Fruit fly (Drosophila melanogaster): Measurements from ENCODE around the gene sn.

DNA sequence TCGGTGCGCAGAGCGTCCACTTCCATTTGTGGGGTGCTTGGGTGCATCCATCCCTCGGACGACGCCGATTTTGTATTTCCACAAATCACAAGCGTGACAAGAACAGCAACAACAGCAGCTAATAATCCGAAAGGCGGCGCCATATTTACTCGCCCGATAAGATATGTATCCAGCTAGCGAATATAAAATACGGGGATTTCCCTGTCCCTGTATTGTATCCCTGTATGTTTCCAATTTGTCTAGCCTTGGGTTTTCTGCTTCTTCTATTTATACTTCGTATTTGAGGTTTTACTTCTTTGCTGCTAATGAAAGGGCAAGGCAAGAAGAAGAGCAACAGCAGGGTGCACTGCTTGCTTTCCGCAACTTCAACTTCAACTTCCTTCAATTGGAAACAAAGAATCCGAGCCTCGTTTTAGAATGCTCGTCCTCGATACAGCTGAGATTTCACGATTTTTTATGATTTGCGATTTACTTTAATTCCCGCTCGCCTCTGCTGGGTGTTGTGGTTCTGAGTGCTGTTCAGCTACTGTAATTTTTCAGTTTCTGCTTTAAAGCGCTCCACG, 19.6 kb upstream of the sn start:
- TF ChIP-seq Lpt (GFP tag; optimal IDR thresholded peaks at IDR 0.05) (no peak), cyc (GFP tag; optimal IDR thresholded peaks at IDR 0.05) (no peak), CG3919 (GFP tag; optimal IDR thresholded peaks at IDR 0.05) (no peak), achi (GFP tag; optimal IDR thresholded peaks at IDR 0.05) (no peak), Sox102F (GFP tag; optimal IDR thresholded peaks at IDR 0.05) (no peak), CG6808 (GFP tag; optimal IDR thresholded peaks at IDR 0.05) (no peak), OdsH (GFP tag; optimal IDR thresholded peaks at IDR 0.05) (no peak), Gug (GFP tag; IDR thresholded peaks at IDR 0.05) (no peak), CG8632 (GFP tag; optimal IDR thresholded peaks at IDR 0.05) (no peak), lz (GFP tag; optimal IDR thresholded peaks at IDR 0.05) (no peak)
